Fruit fly (Drosophila melanogaster): ENCODE results near the gene CG6931.

CG6931 gene

dm6 chr3L:11990436-11990835 is at the start of gene CG6931:
Gene CG6931, plus strand, starts transcription at chr3L:11990736.
- TF ChIP-seq tj (GFP tag; optimal IDR thresholded peaks at IDR 0.05) (no peak), CG33017 (tag; optimal IDR thresholded peaks at IDR 0.05) (no peak), CG1620 (GFP tag; optimal IDR thresholded peaks at IDR 0.05) (no peak), cnc (optimal IDR thresholded peaks at IDR 0.05) (no peak), CG7101 (tag; optimal IDR thresholded peaks at IDR 0.05) (no peak), bab1 (GFP tag; optimal IDR thresholded peaks at IDR 0.05) (no peak), Mnt (GFP tag; optimal IDR thresholded peaks at IDR 0.05) (no peak), Clk (GFP tag; optimal IDR thresholded peaks at IDR 0.05) (no peak), ovo (GFP tag; optimal IDR thresholded peaks at IDR 0.05) (no peak), Crg-1 (GFP tag; optimal IDR thresholded peaks at IDR 0.05) (no peak), kay (GFP tag; ENCODE audit: borderline replicate concordance) (no peak), pad (GFP tag; optimal IDR thresholded peaks at IDR 0.05) (no peak), CG11617 (GFP tag; optimal IDR thresholded peaks at IDR 0.05) (no peak), CG12768 (GFP tag; optimal IDR thresholded peaks at IDR 0.05) (no peak), CG5204 (GFP tag; optimal IDR thresholded peaks at IDR 0.05) (no peak), cic (GFP tag; optimal IDR thresholded peaks at IDR 0.05) (no peak), toe (GFP tag; optimal IDR thresholded peaks at IDR 0.05) (no peak), CG7045 (GFP tag; optimal IDR thresholded peaks at IDR 0.05) (no peak), Hr96 (GFP tag; optimal IDR thresholded peaks at IDR 0.05) (no peak)

- no peak for TF ChIP-seq Crg-1 (GFP tag; optimal IDR thresholded peaks at IDR 0.05)
- no peak for TF ChIP-seq tj (GFP tag; optimal IDR thresholded peaks at IDR 0.05)
- no peak for TF ChIP-seq kay (GFP tag; ENCODE audit: borderline replicate concordance)
- TF ChIP-seq CG14711 (tag; optimal IDR thresholded peaks at IDR 0.05) = no peak
- no peak for TF ChIP-seq CG1620 (GFP tag; optimal IDR thresholded peaks at IDR 0.05)
- TF ChIP-seq CG7101 (tag; optimal IDR thresholded peaks at IDR 0.05) = no peak
- no peak for TF ChIP-seq CG5204 (GFP tag; optimal IDR thresholded peaks at IDR 0.05)
- no peak for TF ChIP-seq pad (GFP tag; optimal IDR thresholded peaks at IDR 0.05)
- TF ChIP-seq Hr96 (GFP tag; optimal IDR thresholded peaks at IDR 0.05) = no peak
- no peak for TF ChIP-seq ovo (GFP tag; optimal IDR thresholded peaks at IDR 0.05)
- TF ChIP-seq CG12768 (GFP tag; optimal IDR thresholded peaks at IDR 0.05) = no peak
- TF ChIP-seq Clk (GFP tag; optimal IDR thresholded peaks at IDR 0.05) = no peak
- TF ChIP-seq cic (GFP tag; optimal IDR thresholded peaks at IDR 0.05) = no peak
- TF ChIP-seq bab1 (GFP tag; optimal IDR thresholded peaks at IDR 0.05) = no peak
- TF ChIP-seq toe (GFP tag; optimal IDR thresholded peaks at IDR 0.05) = no peak
- no peak for TF ChIP-seq cnc (optimal IDR thresholded peaks at IDR 0.05)
- no peak for TF ChIP-seq Mnt (GFP tag; optimal IDR thresholded peaks at IDR 0.05)
- no peak for TF ChIP-seq CG33017 (tag; optimal IDR thresholded peaks at IDR 0.05)
Measured at dm6 chr3L:11941612-11942011, 48.9 kb upstream of the CG6931 start, which contains the start of gene Rpt4R. Gene Rpt4R, plus strand, starts transcription at chr3L:11941912.

- TF ChIP-seq cnc (optimal IDR thresholded peaks at IDR 0.05) (no peak), bab1 (GFP tag; optimal IDR thresholded peaks at IDR 0.05) (no peak), tj (GFP tag; optimal IDR thresholded peaks at IDR 0.05) (no peak), Clk (GFP tag; optimal IDR thresholded peaks at IDR 0.05) (no peak), CG7045 (GFP tag; optimal IDR thresholded peaks at IDR 0.05) (no peak), CG1620 (GFP tag; optimal IDR thresholded peaks at IDR 0.05) (no peak), toe (GFP tag; optimal IDR thresholded peaks at IDR 0.05) (no peak), Mnt (GFP tag; optimal IDR thresholded peaks at IDR 0.05) (no peak), Crg-1 (GFP tag; optimal IDR thresholded peaks at IDR 0.05) (no peak), CG14711 (tag; optimal IDR thresholded peaks at IDR 0.05) (no peak), CG5204 (GFP tag; optimal IDR thresholded peaks at IDR 0.05) (no peak)
Measured at dm6 chr3L:11944752-11945151, 45.8 kb upstream of the CG6931 start, which contains the start of gene CG5883. Gene CG5883, minus strand, starts transcription at chr3L:11944852.

- TF ChIP-seq Crg-1 (GFP tag; optimal IDR thresholded peaks at IDR 0.05) = no peak
- no peak for TF ChIP-seq CG7101 (tag; optimal IDR thresholded peaks at IDR 0.05)
- TF ChIP-seq Clk (GFP tag; optimal IDR thresholded peaks at IDR 0.05) = no peak
- TF ChIP-seq kay (GFP tag; ENCODE audit: borderline replicate concordance) = no peak
- no peak for TF ChIP-seq Mnt (GFP tag; optimal IDR thresholded peaks at IDR 0.05)
- no peak for TF ChIP-seq tj (GFP tag; optimal IDR thresholded peaks at IDR 0.05)
- no peak for TF ChIP-seq cic (GFP tag; optimal IDR thresholded peaks at IDR 0.05)
- TF ChIP-seq CG11617 (GFP tag; optimal IDR thresholded peaks at IDR 0.05) = no peak
- no peak for TF ChIP-seq cnc (optimal IDR thresholded peaks at IDR 0.05)
- TF ChIP-seq Hr96 (GFP tag; optimal IDR thresholded peaks at IDR 0.05) = no peak
- TF ChIP-seq CG33017 (tag; optimal IDR thresholded peaks at IDR 0.05) = no peak
- TF ChIP-seq toe (GFP tag; optimal IDR thresholded peaks at IDR 0.05) = no peak
- no peak for TF ChIP-seq CG5204 (GFP tag; optimal IDR thresholded peaks at IDR 0.05)
- TF ChIP-seq CG12768 (GFP tag; optimal IDR thresholded peaks at IDR 0.05) = no peak
Measured at dm6 chr3L:11947357-11947756, 43.2 kb upstream of the CG6931 start, which contains the start of gene CG7252. Gene CG7252, plus strand, starts transcription at chr3L:11947675.

- TF ChIP-seq toe (GFP tag; optimal IDR thresholded peaks at IDR 0.05) = no peak
- TF ChIP-seq bab1 (GFP tag; optimal IDR thresholded peaks at IDR 0.05) = no peak
- TF ChIP-seq pad (GFP tag; optimal IDR thresholded peaks at IDR 0.05) = no peak
- TF ChIP-seq kay (GFP tag; ENCODE audit: borderline replicate concordance) = no peak
- TF ChIP-seq CG7045 (GFP tag; optimal IDR thresholded peaks at IDR 0.05) = no peak
- TF ChIP-seq Clk (GFP tag; optimal IDR thresholded peaks at IDR 0.05) = no peak
- TF ChIP-seq CG1620 (GFP tag; optimal IDR thresholded peaks at IDR 0.05) = no peak
- no peak for TF ChIP-seq tj (GFP tag; optimal IDR thresholded peaks at IDR 0.05)
- TF ChIP-seq CG14711 (tag; optimal IDR thresholded peaks at IDR 0.05) = no peak
- no peak for TF ChIP-seq Crg-1 (GFP tag; optimal IDR thresholded peaks at IDR 0.05)
- TF ChIP-seq CG12768 (GFP tag; optimal IDR thresholded peaks at IDR 0.05) = no peak
Measured at dm6 chr3L:11949539-11949938, 41.0 kb upstream of the CG6931 start, which contains the start of gene CG17826. Gene CG17826, plus strand, starts transcription at chr3L:11949839.

- TF ChIP-seq Hr96 (GFP tag; optimal IDR thresholded peaks at IDR 0.05) (no peak), CG33017 (tag; optimal IDR thresholded peaks at IDR 0.05) (no peak), ovo (GFP tag; optimal IDR thresholded peaks at IDR 0.05) (no peak), CG7045 (GFP tag; optimal IDR thresholded peaks at IDR 0.05) (no peak), pad (GFP tag; optimal IDR thresholded peaks at IDR 0.05) (no peak), toe (GFP tag; optimal IDR thresholded peaks at IDR 0.05) (no peak), CG5204 (GFP tag; optimal IDR thresholded peaks at IDR 0.05) (no peak), Clk (GFP tag; optimal IDR thresholded peaks at IDR 0.05) (no peak), CG14711 (tag; optimal IDR thresholded peaks at IDR 0.05) (no peak), CG11617 (GFP tag; optimal IDR thresholded peaks at IDR 0.05) (no peak), cic (GFP tag; optimal IDR thresholded peaks at IDR 0.05) (no peak), CG12768 (GFP tag; optimal IDR thresholded peaks at IDR 0.05) (no peak), CG1620 (GFP tag; optimal IDR thresholded peaks at IDR 0.05) (no peak), cnc (optimal IDR thresholded peaks at IDR 0.05) (no peak), kay (GFP tag; ENCODE audit: borderline replicate concordance) (no peak), Mnt (GFP tag; optimal IDR thresholded peaks at IDR 0.05) (no peak), CG7101 (tag; optimal IDR thresholded peaks at IDR 0.05) (no peak), tj (GFP tag; optimal IDR thresholded peaks at IDR 0.05) (no peak), bab1 (GFP tag; optimal IDR thresholded peaks at IDR 0.05) (no peak)
Measured at dm6 chr3L:11953217-11953616, 37.3 kb upstream of the CG6931 start, which contains the start of gene obst-G. Gene obst-G, minus strand, starts transcription at chr3L:11953317.
